Fruit fly (Drosophila melanogaster) Kc167 (cell line): ENCODE measurements around the gene CG11674.

Experiments used
- h ChIP-seq: fragments of >200 bp; optimal IDR thresholded peaks from 3 replicates; lab custom pipeline; 2018; ENCODE audit warnings: missing external identifiers
- insv ChIP-seq: fragments of >200 bp; optimal IDR thresholded peaks from 3 replicates; lab custom pipeline; 2018; ENCODE audit warnings: missing external identifiers
- ttk ChIP-seq: sonication (Bioruptor generic); optimal IDR thresholded peaks from 2 replicates; lab custom pipeline; 2017; ENCODE audit warnings: missing external identifiers

DNA sequence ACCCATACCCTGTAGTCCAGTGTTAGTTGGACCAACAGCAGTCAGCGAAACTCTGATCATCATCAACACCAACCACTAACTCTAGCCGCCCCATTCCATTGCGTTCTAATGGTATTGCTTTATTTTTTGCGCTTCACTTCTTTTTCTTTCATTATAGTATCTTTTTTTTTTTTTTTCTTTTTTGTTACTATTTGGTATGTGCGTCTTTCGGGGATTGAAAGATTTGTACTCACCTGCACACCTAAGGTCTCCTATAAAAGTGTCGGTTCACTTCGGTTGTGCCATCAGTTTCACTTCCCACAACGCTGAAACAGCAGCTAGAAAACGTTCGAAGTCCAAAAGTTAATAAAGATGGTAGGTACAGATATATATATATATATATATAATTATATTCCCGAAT lies 36.5 kb downstream of the CG11674 start, which contains the start of gene CG11585:
- TF ChIP-seq ttk (lab: Kevin White, UChicago): no peak
- no peak for TF ChIP-seq h (lab: Kevin White, UChicago)
- TF ChIP-seq insv (lab: Kevin White, UChicago): no peak
